Worm (Caenorhabditis elegans) whole organism, mixed stage, embryonic: ENCODE results near the gene lips-12.

Experiments
- ces-1 ChIP-seq: fragments of 150-350 bp; optimal IDR thresholded peaks from 2 replicates; lab custom pipeline; 2014; ENCODE audit warnings: missing biosample characterization, missing genetic modification reagents, missing genetic modification characterization
- cnd-1 ChIP-seq: fragments of 200-800 bp; sonication (Bioruptor generic); optimal IDR thresholded peaks from 2 replicates; lab custom pipeline; 2018; ENCODE audit warnings: mild to moderate bottlenecking, missing genetic modification characterization, missing compliant biosample characterization
- hlh-1 ChIP-seq: fragments of 150-350 bp; optimal IDR thresholded peaks from 2 replicates; lab custom pipeline; 2014; ENCODE audit warnings: missing biosample characterization, missing genetic modification reagents, missing genetic modification characterization
- snpc-4 ChIP-seq: fragments of 150-350 bp; optimal IDR thresholded peaks from 2 replicates; lab custom pipeline; 2014; ENCODE audit warnings: missing biosample characterization, missing genetic modification characterization

ce11 chrII:1157135-1157534 lies 43.1 kb upstream of the lips-12 start:
- TF ChIP-seq snpc-4 (no peak), ces-1 (GFP tag; lab: Kevin White, UChicago) (no peak), cnd-1 (no peak), hlh-1 (tag; lab: Kevin White, UChicago) (no peak)
